Worm (Caenorhabditis elegans) whole organism, young adult: ENCODE data around the gene glb-6.

Source experiments
- Y53F4B.3 ChIP-seq: fragments of 200-800 bp; sonication (Bioruptor generic); IDR thresholded peaks from 2 replicates; pipeline ENCODE4 v1.3.6; 2022; ENCODE audit warnings: missing genetic modification reagents, missing genetic modification characterization, missing compliant biosample characterization
- attf-5 ChIP-seq: fragments of 200-800 bp; sonication (Bioruptor generic); optimal IDR thresholded peaks from 2 replicates; lab custom pipeline; 2018; ENCODE audit warnings: mild to moderate bottlenecking, missing genetic modification characterization, missing compliant biosample characterization
- gei-17 ChIP-seq: fragments of 200-800 bp; sonication (Bioruptor generic); optimal IDR thresholded peaks from 2 replicates; lab custom pipeline; 2018; ENCODE audit warnings: mild to moderate bottlenecking, missing genetic modification characterization, missing compliant biosample characterization
- him-1 ChIP-seq: sonication (generic microtip); optimal IDR thresholded peaks from 2 replicates; lab custom pipeline; 2016; ENCODE audit warnings: missing genotype, missing genetic modification reagents, missing genetic modification characterization, missing compliant biosample characterization
- madf-8 ChIP-seq: fragments of 200-800 bp; sonication (Bioruptor generic); conservative IDR thresholded peaks from 2 replicates; pipeline ENCODE4 v1.3.6; 2022; ENCODE audit warnings: missing genetic modification reagents, missing genetic modification characterization, missing compliant biosample characterization
- zfh-2 ChIP-seq: fragments of 200-800 bp; sonication (Bioruptor generic); conservative IDR thresholded peaks from 2 replicates; pipeline ENCODE4 v1.3.6; 2022; ENCODE audit warnings: missing genetic modification reagents, missing genetic modification characterization, missing compliant biosample characterization

DNA sequence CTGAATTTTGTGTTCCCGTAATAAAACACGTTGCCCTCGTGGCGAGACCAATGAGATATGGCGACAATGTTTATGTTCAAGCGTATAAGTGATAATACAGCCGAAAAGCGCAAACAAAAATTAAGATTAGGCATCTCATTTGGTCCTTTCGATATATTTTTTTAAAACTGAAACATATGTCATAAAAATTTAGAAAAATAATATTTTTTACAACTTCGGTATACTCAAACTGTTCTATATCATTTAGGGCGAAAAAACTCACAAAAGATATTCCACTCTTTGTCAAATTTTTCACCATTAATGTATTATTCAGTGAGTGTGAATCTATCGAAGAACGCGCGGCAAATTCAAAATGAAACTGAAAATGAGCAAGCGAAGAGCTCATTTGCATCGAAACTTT is 31.8 kb downstream of the glb-6 start, which contains the start of gene cft-1:
- TF ChIP-seq madf-8 (no peak), him-1 (tag; lab: Kevin White, UChicago) (no peak), attf-5 (GFP tag; lab: Kevin White, UChicago) (no peak), zfh-2 (no peak), gei-17 (GFP tag; lab: Kevin White, UChicago) (no peak), Y53F4B.3 (GFP tag; lab: Robert Waterston, UW) (no peak)
